Fruit fly (Drosophila melanogaster) whole organism, wandering third instar larva: ENCODE data around the gene CG43800.

Source experiments
- Abd-B ChIP-seq: fragments of >200 bp; optimal IDR thresholded peaks from 2 replicates; lab custom pipeline; 2017; ENCODE audit warnings: missing biosample characterization, missing genetic modification characterization
- CG9705 ChIP-seq: fragments of 200-800 bp; sonication (Bioruptor generic); optimal IDR thresholded peaks from 2 replicates; lab custom pipeline; 2018; ENCODE audit warnings: missing biosample characterization, mild to moderate bottlenecking, missing genetic modification characterization
- CrebA ChIP-seq: fragments of 200-800 bp; sonication (Bioruptor generic); optimal IDR thresholded peaks from 2 replicates; lab custom pipeline; 2016; ENCODE audit warnings: missing biosample characterization, mild to moderate bottlenecking, missing genetic modification characterization, borderline replicate concordance
- Dfd ChIP-seq: fragments of >200 bp; optimal IDR thresholded peaks from 2 replicates; lab custom pipeline; 2017; ENCODE audit warnings: missing biosample characterization, missing genetic modification characterization
- Dif ChIP-seq: fragments of 200-275, 200-300 bp; sonication (Bioruptor generic); optimal IDR thresholded peaks from 2 replicates; lab custom pipeline; 2018; ENCODE audit warnings: missing biosample characterization, missing genetic modification characterization; ENCODE audit not compliant: partially characterized antibody
- GATAd ChIP-seq: sonication (Bioruptor generic); optimal IDR thresholded peaks from 2 replicates; lab custom pipeline; 2016; ENCODE audit warnings: missing biosample characterization, missing genetic modification characterization
- HLH106 ChIP-seq: fragments of 200-800 bp; optimal IDR thresholded peaks from 3 replicates; lab custom pipeline; 2019; ENCODE audit warnings: missing biosample characterization, mild to moderate bottlenecking, missing genetic modification characterization, moderate library complexity
- Hnf4 ChIP-seq: fragments of 200-800 bp; sonication (Bioruptor generic); optimal IDR thresholded peaks from 2 replicates; lab custom pipeline; 2016; ENCODE audit warnings: missing biosample characterization, mild to moderate bottlenecking, missing genetic modification characterization
- Hr78 ChIP-seq: fragments of >200 bp; optimal IDR thresholded peaks from 2 replicates; lab custom pipeline; 2017; ENCODE audit warnings: missing biosample characterization, missing genetic modification characterization
- Hr83 ChIP-seq: fragments of 200-300 bp; sonication (Bioruptor generic); optimal IDR thresholded peaks from 2 replicates; lab custom pipeline; 2016; ENCODE audit warnings: missing biosample characterization, mild to moderate bottlenecking, missing genetic modification characterization, moderate library complexity; ENCODE audit not compliant: poor library complexity, severe bottlenecking
- Jra ChIP-seq: sonication (Bioruptor generic); optimal IDR thresholded peaks from 2 replicates; lab custom pipeline; 2016; ENCODE audit warnings: missing biosample characterization, missing genetic modification characterization
- Myc ChIP-seq: fragments of >200 bp; optimal IDR thresholded peaks from 2 replicates; lab custom pipeline; 2017
- N ChIP-seq: fragments of >200 bp; optimal IDR thresholded peaks from 2 replicates; lab custom pipeline; 2018; ENCODE audit warnings: missing biosample characterization, missing external identifiers, missing genetic modification characterization
- OdsH ChIP-seq: fragments of 200-800 bp; sonication (Bioruptor generic); optimal IDR thresholded peaks from 2 replicates; lab custom pipeline; 2016; ENCODE audit warnings: missing biosample characterization, mild to moderate bottlenecking, missing genetic modification characterization
- Rel ChIP-seq, 2 experiments: fragments of 200-800 bp; sonication (Bioruptor generic) in 1 of 2; optimal IDR thresholded peaks; 2 replicates in 1 of 2; 3 replicates in 1 of 2; lab custom pipeline; 2016 to 2019; ENCODE audit warnings: mild to moderate bottlenecking in 2 of 2, missing biosample characterization in 2 of 2, missing genetic modification characterization in 2 of 2, moderate library complexity in 1 of 2
- Sp1 ChIP-seq: fragments of 200-800 bp; sonication (Bioruptor generic); optimal IDR thresholded peaks from 3 replicates; lab custom pipeline; 2019; ENCODE audit warnings: missing biosample characterization, mild to moderate bottlenecking, missing genetic modification characterization, moderate library complexity
- br ChIP-seq: fragments of 200-800 bp; sonication (Bioruptor generic); optimal IDR thresholded peaks from 2 replicates; lab custom pipeline; 2016; ENCODE audit warnings: missing biosample characterization, missing genetic modification characterization
- brk ChIP-seq: fragments of 200-800 bp; sonication (Bioruptor generic); optimal IDR thresholded peaks from 2 replicates; lab custom pipeline; 2016; ENCODE audit warnings: missing biosample characterization, mild to moderate bottlenecking, missing genetic modification characterization
- dl ChIP-seq, 2 experiments: fragments of 175-275, 200-275 bp in 1 of 2; fragments of 200-275 bp in 1 of 2; sonication (Bioruptor generic); optimal IDR thresholded peaks; lab custom pipeline; 2018; ENCODE audit warnings: mild to moderate bottlenecking in 2 of 2, missing biosample characterization in 2 of 2, missing genetic modification characterization in 2 of 2, moderate library complexity in 2 of 2; ENCODE audit not compliant: partially characterized antibody in 2 of 2, insufficient read depth in 1 of 2
- dmrt93B ChIP-seq: fragments of 200-800 bp; sonication (Bioruptor generic); optimal IDR thresholded peaks from 2 replicates; lab custom pipeline; 2018; ENCODE audit warnings: missing biosample characterization, mild to moderate bottlenecking, missing genetic modification characterization
- foxo ChIP-seq, 2 experiments: fragments of 200-800 bp; sonication (Bioruptor generic); optimal IDR thresholded peaks; 2 replicates in 1 of 2; 3 replicates in 1 of 2; lab custom pipeline; 2016 to 2017; ENCODE audit warnings: missing biosample characterization in 2 of 2, missing genetic modification characterization in 2 of 2
- fru ChIP-seq: fragments of 200-800 bp; sonication (Bioruptor generic); optimal IDR thresholded peaks from 3 replicates; lab custom pipeline; 2016; ENCODE audit warnings: missing biosample characterization, mild to moderate bottlenecking, missing genetic modification characterization
- h ChIP-seq: fragments of 200-800 bp; sonication (Bioruptor generic); optimal IDR thresholded peaks from 3 replicates; lab custom pipeline; 2016; ENCODE audit warnings: missing biosample characterization, mild to moderate bottlenecking, missing genetic modification characterization
- jim ChIP-seq: fragments of 175-275, 200-325 bp; sonication (Bioruptor generic); optimal IDR thresholded peaks from 2 replicates; lab custom pipeline; 2016; ENCODE audit warnings: missing biosample characterization, mild to moderate bottlenecking, missing genetic modification characterization
- lola ChIP-seq: fragments of >200 bp; optimal IDR thresholded peaks from 2 replicates; lab custom pipeline; 2017; ENCODE audit warnings: missing biosample characterization, missing genetic modification characterization
- pan ChIP-seq: fragments of >200 bp; optimal IDR thresholded peaks from 2 replicates; lab custom pipeline; 2017
- psq ChIP-seq: fragments of 200-800 bp; sonication (Bioruptor generic); optimal IDR thresholded peaks from 3 replicates; lab custom pipeline; 2017; ENCODE audit warnings: missing biosample characterization, mild to moderate bottlenecking, missing genetic modification characterization, moderate library complexity
- rgr ChIP-seq: fragments of 200-800 bp; sonication (Bioruptor generic); optimal IDR thresholded peaks from 3 replicates; lab custom pipeline; 2016; ENCODE audit warnings: missing biosample characterization, mild to moderate bottlenecking, missing genetic modification characterization
- sage ChIP-seq: fragments of 200-800 bp; sonication (Bioruptor generic); optimal IDR thresholded peaks from 2 replicates; lab custom pipeline; 2016; ENCODE audit warnings: missing biosample characterization, mild to moderate bottlenecking, missing genetic modification characterization
- sv ChIP-seq: fragments of 200-800 bp; sonication (Bioruptor generic); optimal IDR thresholded peaks from 3 replicates; lab custom pipeline; 2016; ENCODE audit warnings: missing biosample characterization, missing genetic modification characterization
- usp ChIP-seq: fragments of >200 bp; optimal IDR thresholded peaks from 2 replicates; lab custom pipeline; 2017; ENCODE audit warnings: missing biosample characterization, missing genetic modification characterization
- woc ChIP-seq: sonication (Bioruptor generic); optimal IDR thresholded peaks from 2 replicates; lab custom pipeline; 2016; ENCODE audit warnings: missing biosample characterization, mild to moderate bottlenecking, missing genetic modification characterization

Gene CG43800

DNA sequence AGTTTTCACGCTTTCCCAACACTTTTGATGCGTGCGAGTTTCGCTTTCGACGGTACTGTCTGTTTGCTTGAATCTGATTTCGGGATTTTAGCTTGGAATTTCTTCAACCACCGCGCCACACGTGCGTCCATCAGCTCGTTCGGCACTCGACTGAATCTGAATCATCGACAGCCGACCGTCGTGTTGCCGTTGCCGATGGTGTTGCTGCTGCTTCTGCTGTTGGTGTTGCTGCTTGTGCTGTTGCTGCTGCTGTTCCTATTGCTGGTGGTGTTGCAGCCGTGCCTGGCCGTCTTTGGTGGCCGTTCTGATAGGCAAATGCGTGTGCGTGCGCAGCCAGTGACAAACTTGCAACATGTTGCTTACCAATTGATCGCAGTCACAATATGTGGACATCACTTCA is 44.4 kb upstream of the CG43800 start, which contains the start of gene Wnt4:
Gene Wnt4, minus strand, starts transcription at position 155 of the 400 bp plus-strand sequence.
- no peak for TF ChIP-seq rgr
- TF ChIP-seq usp (GFP tag; lab: Kevin White, UChicago): no peak
- no peak for TF ChIP-seq Hr83 (GFP tag; lab: Kevin White, UChicago)
- TF ChIP-seq pan (lab: Kevin White, UChicago): no peak
- peak; percentile 89 for TF ChIP-seq Dfd (GFP tag; lab: Kevin White, UChicago)

- TF ChIP-seq GATAd (GFP tag; lab: Kevin White, UChicago) (no peak), psq (no peak), Sp1 (no peak), Dfd (GFP tag; lab: Kevin White, UChicago) (no peak), Rel (GFP tag; optimal IDR thresholded peaks at IDR 0.05; lab: Kevin White, UChicago) (no peak), Rel (tag; optimal IDR thresholded peaks at IDR 0.05; lab: Kevin White, UChicago) (no peak), Abd-B (GFP tag; lab: Kevin White, UChicago) (no peak), Hnf4 (GFP tag; lab: Kevin White, UChicago) (no peak), Myc (lab: Kevin White, UChicago) (no peak), rgr (no peak), woc (GFP tag; lab: Kevin White, UChicago) (no peak), lola (no peak), dmrt93B (GFP tag; lab: Kevin White, UChicago) (no peak), dl (GFP tag; optimal IDR thresholded peaks at IDR 0.05; lab: Kevin White, UChicago; ENCODE audit: insufficient read depth in 1 of 2, partially characterized antibody in 2 of 2) (no peak), usp (GFP tag; lab: Kevin White, UChicago) (no peak), foxo (GFP tag; optimal IDR thresholded peaks at IDR 0.05; lab: Kevin White, UChicago) (no peak), brk (GFP tag; lab: Kevin White, UChicago) (no peak), Dif (GFP tag; lab: Kevin White, UChicago) (no peak)
Measured at dm6 chr2L:7272452-7272851, 39.8 kb upstream of the CG43800 start.

dm6 chr2L:7270270-7270669 is 37.7 kb upstream of the CG43800 start:
- no peak for TF ChIP-seq GATAd (GFP tag; lab: Kevin White, UChicago)
- peak; percentile 12 for TF ChIP-seq h (GFP tag; lab: Kevin White, UChicago)
- peak in 1 of 2 experiments; percentile 19 for TF ChIP-seq foxo (GFP tag; optimal IDR thresholded peaks at IDR 0.05; lab: Kevin White, UChicago)
- TF ChIP-seq sv (GFP tag; lab: Kevin White, UChicago): peak; percentile 32

DNA sequence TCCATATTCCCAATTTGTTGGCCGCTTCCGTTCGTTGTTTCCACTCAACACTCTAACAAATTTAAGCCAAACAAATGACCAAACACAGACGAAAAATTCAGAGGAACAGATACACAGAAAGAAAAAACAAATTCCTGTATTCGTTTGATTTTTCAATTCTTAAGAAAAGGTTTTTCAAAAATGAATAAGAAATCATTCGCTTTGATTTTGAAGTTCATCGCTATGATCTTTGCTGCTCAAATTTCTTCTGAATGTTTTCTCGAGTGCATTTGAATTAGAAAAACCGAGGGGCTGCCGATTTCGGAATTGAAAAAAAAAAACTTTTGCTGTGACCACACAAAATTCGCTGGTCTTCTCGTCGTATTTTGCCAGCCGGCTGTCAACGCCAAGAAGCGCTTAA is 33.4 kb upstream of the CG43800 start:
- TF ChIP-seq Jra (GFP tag; lab: Kevin White, UChicago) (no peak), Hnf4 (GFP tag; lab: Kevin White, UChicago) (no peak), Hr83 (GFP tag; lab: Kevin White, UChicago) (no peak), Myc (lab: Kevin White, UChicago) (no peak), Sp1 (no peak), Hr78 (GFP tag; lab: Kevin White, UChicago) (no peak), Dfd (GFP tag; lab: Kevin White, UChicago) (no peak), CG9705 (no peak), dl (GFP tag; optimal IDR thresholded peaks at IDR 0.05; lab: Kevin White, UChicago; ENCODE audit: insufficient read depth in 1 of 2, partially characterized antibody in 2 of 2) (no peak), N (GFP tag; lab: Kevin White, UChicago) (no peak), foxo (GFP tag; optimal IDR thresholded peaks at IDR 0.05; lab: Kevin White, UChicago) (no peak), OdsH (GFP tag; lab: Kevin White, UChicago) (no peak), Rel (GFP tag; optimal IDR thresholded peaks at IDR 0.05; lab: Kevin White, UChicago) (no peak), Rel (tag; optimal IDR thresholded peaks at IDR 0.05; lab: Kevin White, UChicago) (no peak), jim (GFP tag; lab: Kevin White, UChicago) (no peak), h (GFP tag; lab: Kevin White, UChicago) (no peak), pan (lab: Kevin White, UChicago) (no peak), Abd-B (GFP tag; lab: Kevin White, UChicago) (no peak), br (GFP tag; lab: Kevin White, UChicago) (no peak), HLH106 (no peak), psq (no peak)
- TF ChIP-seq, all 38 proteins: peak for 0

DNA sequence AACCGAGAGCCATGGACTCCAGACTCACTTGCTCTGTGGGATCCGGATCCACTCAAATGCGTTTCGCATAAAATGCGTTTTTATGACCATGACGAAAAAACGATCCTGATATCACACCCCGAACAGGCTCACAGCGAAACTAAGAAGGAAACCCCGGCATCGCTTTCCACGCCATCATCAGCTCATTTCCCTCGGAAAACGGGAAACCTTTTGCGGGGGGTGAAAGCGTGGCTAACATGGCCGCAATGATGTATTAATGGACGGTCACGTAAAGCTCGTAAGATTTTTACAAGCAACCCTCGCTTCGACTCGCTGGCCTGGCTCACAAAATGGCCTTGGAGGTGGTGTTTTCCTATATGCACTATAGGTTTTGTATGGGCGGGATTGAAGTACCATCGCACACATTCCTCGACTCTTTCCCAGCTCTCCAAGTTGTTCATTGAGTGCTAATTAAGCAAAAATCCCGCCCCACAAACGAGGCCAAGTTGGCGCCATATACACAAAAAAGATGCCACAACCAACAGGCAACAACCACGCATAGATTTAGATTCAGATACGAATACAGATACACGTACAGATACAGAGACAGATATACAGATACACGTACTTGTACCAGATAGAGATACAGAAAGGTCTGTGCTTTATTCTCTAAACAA is 32.4 kb upstream of the CG43800 start:
- TF ChIP-seq Dif (GFP tag; lab: Kevin White, UChicago) (no peak), Rel (GFP tag; optimal IDR thresholded peaks at IDR 0.05; lab: Kevin White, UChicago) (no peak), Rel (tag; optimal IDR thresholded peaks at IDR 0.05; lab: Kevin White, UChicago) (no peak), rgr (no peak), sage (GFP tag; lab: Kevin White, UChicago) (no peak), CrebA (GFP tag; lab: Kevin White, UChicago) (no peak), pan (lab: Kevin White, UChicago) (no peak), GATAd (GFP tag; lab: Kevin White, UChicago) (no peak), br (GFP tag; lab: Kevin White, UChicago) (no peak), sv (GFP tag; lab: Kevin White, UChicago) (no peak), fru (no peak), woc (GFP tag; lab: Kevin White, UChicago) (no peak), brk (GFP tag; lab: Kevin White, UChicago) (no peak), usp (GFP tag; lab: Kevin White, UChicago) (no peak), Sp1 (no peak)
